Worm (Caenorhabditis elegans): Measurements from ENCODE around the gene spi-1.

DNA sequence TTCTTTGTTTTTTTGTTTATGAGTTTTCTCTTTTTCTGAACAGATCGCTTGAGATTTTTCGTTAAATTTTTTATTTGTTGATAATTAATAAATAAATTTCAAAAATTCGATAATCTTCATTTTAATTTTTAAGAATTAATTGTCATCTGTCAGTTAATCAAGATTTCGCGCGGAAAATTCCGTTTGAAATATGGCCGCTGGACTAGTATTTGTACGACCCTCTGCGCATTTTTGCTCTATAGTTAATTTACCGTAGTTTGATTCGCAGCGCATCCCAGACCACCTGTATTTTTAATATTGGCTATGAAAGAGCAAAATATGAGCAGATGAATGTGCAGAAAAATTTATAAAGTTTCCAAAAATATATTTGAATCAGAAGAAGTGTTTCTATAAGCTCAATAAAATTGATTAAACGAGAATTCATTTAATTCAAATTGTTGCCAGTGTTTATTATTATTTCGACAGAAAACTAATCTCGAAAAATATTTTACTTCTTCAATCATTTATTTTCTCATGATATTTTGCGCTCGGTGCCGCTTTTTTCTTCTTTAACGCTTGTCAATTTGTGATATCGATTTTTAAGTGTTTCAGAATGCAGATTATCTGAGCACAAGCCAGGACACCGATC is 41.7 kb downstream of the spi-1 start, which contains the start of gene nfi-1:
- TF ChIP-seq him-1 (tag; optimal IDR thresholded peaks at IDR 0.05) (no peak), dao-5 (tag; optimal IDR thresholded peaks at IDR 0.05) (no peak), W03F9.2 (tag; optimal IDR thresholded peaks at IDR 0.05) (no peak)
